Worm (Caenorhabditis elegans): ENCODE data around the gene R02F2.10.

R02F2.10 gene

DNA sequence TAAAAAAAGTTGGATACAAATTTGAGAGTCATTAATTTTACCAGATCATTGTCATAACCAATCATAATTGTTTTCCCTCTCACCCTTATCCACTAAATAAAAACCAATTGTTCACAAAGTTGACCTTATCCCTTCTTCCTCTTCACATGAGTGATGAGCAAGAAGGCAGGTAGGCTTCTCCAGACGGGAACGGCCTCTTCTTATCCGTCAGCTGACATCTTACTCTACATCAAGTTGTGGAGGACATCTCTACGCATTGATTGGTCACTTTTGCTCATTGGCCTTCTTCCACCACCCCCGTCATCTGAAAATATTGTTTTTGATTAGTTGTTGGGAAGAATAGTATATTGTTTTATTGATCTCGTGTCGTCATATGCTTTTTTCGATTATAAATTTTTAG is 8.2 kb downstream of the R02F2.10 start:
- TF ChIP-seq sma-9 (GFP tag; optimal IDR thresholded peaks at IDR 0.05) = no peak
- TF ChIP-seq sma-9 (tag; optimal IDR thresholded peaks at IDR 0.05) = no peak
- no peak for TF ChIP-seq skn-1 (tag; optimal IDR thresholded peaks at IDR 0.05)
- TF ChIP-seq gmeb-1 (tag; optimal IDR thresholded peaks at IDR 0.05) = no peak

- TF ChIP-seq Y55F3AM.14 (GFP tag; optimal IDR thresholded peaks at IDR 0.05) = no peak
- no peak for TF ChIP-seq ceh-82 (tag; optimal IDR thresholded peaks at IDR 0.05)
- TF ChIP-seq fos-1 (tag; optimal IDR thresholded peaks at IDR 0.05) = no peak
- no peak for TF ChIP-seq mbf-1 (tag; optimal IDR thresholded peaks at IDR 0.05)
- TF ChIP-seq nhr-237 (tag; optimal IDR thresholded peaks at IDR 0.05) = no peak
- no peak for TF ChIP-seq elt-1 (tag; optimal IDR thresholded peaks at IDR 0.05)
- TF ChIP-seq unc-62 (GFP tag; optimal IDR thresholded peaks at IDR 0.05) = no peak
- no peak for TF ChIP-seq sem-4 (tag; optimal IDR thresholded peaks at IDR 0.05)
- TF ChIP-seq elt-3 (tag; optimal IDR thresholded peaks at IDR 0.05) = no peak
- no peak for TF ChIP-seq ama-1 (optimal IDR thresholded peaks at IDR 0.05)
- no peak for TF ChIP-seq unc-39 (tag; optimal IDR thresholded peaks at IDR 0.05)
- TF ChIP-seq crh-2 (tag; optimal IDR thresholded peaks at IDR 0.05) = no peak
- no peak for TF ChIP-seq skn-1 (tag; optimal IDR thresholded peaks at IDR 0.05)
- no peak for TF ChIP-seq aly-2 (tag; optimal IDR thresholded peaks at IDR 0.05)
- no peak for TF ChIP-seq nhr-21 (tag; optimal IDR thresholded peaks at IDR 0.05)
- TF ChIP-seq lin-39 (tag; optimal IDR thresholded peaks at IDR 0.05) = no peak
- TF ChIP-seq lsy-2 (tag; optimal IDR thresholded peaks at IDR 0.05) = no peak
- no peak for TF ChIP-seq sma-9 (GFP tag; optimal IDR thresholded peaks at IDR 0.05)
- no peak for TF ChIP-seq sma-9 (tag; optimal IDR thresholded peaks at IDR 0.05)
- TF ChIP-seq nhr-77 (tag; optimal IDR thresholded peaks at IDR 0.05) = no peak
These were observed 9.0 kb downstream of the R02F2.10 start, which contains the start of gene osg-1 for ce11 chrIII:5487087-5487603. Gene osg-1 (plus strand): TSS chrIII:5487553.

ce11 chrIII:5495168-5495567 is 17.1 kb downstream of the R02F2.10 start, which contains the start of gene R02F2.8:
Gene R02F2.8 (minus strand): TSS chrIII:5495268.
- TF ChIP-seq ceh-16 (tag; optimal IDR thresholded peaks at IDR 0.05) (no peak), unc-62 (GFP tag; optimal IDR thresholded peaks at IDR 0.05) (no peak), peb-1 (tag; optimal IDR thresholded peaks at IDR 0.05) (no peak), nhr-21 (tag; optimal IDR thresholded peaks at IDR 0.05) (no peak)

DNA sequence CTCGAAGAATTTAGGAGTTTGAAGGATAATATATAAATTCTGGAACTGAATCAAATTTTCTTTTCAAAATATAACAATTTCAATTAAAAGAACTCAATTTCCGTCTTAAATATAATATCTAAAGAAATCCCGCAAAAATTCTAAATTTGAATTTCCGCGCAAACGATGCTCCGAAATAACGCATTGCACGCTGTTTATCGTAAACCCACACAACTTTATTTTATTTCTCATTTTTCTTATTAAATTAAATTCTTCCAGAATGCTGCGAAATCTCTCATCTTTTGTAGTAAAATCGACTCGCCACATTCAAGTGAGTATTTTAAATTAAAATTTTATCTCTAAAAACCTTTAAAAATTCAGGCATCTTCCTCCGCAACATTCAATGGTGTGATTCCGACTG is 20.9 kb downstream of the R02F2.10 start, which contains the start of gene R02F2.9:
TSS of gene R02F2.9 (plus strand) at position 218 of the 400 bp plus-strand sequence.
- TF ChIP-seq gmeb-1 (tag; optimal IDR thresholded peaks at IDR 0.05) = peak; percentile 95
- no peak for TF ChIP-seq ama-1 (optimal IDR thresholded peaks at IDR 0.05)
- TF ChIP-seq alr-1 (tag; optimal IDR thresholded peaks at IDR 0.05) = no peak
- TF ChIP-seq Y55F3AM.14 (GFP tag; optimal IDR thresholded peaks at IDR 0.05) = no peak
- no peak for TF ChIP-seq lin-11 (tag; optimal IDR thresholded peaks at IDR 0.05)
- no peak for TF ChIP-seq egl-27 (tag; optimal IDR thresholded peaks at IDR 0.05)
- no peak for TF ChIP-seq elt-3 (tag; optimal IDR thresholded peaks at IDR 0.05)
- TF ChIP-seq ztf-1 (GFP tag; conservative IDR thresholded peaks at IDR 0.05) = no peak
- TF ChIP-seq nhr-23 (tag; optimal IDR thresholded peaks at IDR 0.05) = no peak
- TF ChIP-seq nhr-77 (tag; optimal IDR thresholded peaks at IDR 0.05) = no peak
- TF ChIP-seq C34F6.9 (tag; optimal IDR thresholded peaks at IDR 0.05) = peak; percentile 70
- no peak for TF ChIP-seq nhr-10 (tag; optimal IDR thresholded peaks at IDR 0.05)
- no peak for TF ChIP-seq aly-2 (tag; optimal IDR thresholded peaks at IDR 0.05)
- no peak for TF ChIP-seq ceh-16 (tag; optimal IDR thresholded peaks at IDR 0.05)
- peak; percentile 41 for TF ChIP-seq crh-2 (tag; optimal IDR thresholded peaks at IDR 0.05)
- peak; percentile 32 for TF ChIP-seq sma-9 (GFP tag; optimal IDR thresholded peaks at IDR 0.05)
- TF ChIP-seq sma-9 (tag; optimal IDR thresholded peaks at IDR 0.05) = no peak
- TF ChIP-seq nhr-6 (tag; optimal IDR thresholded peaks at IDR 0.05) = no peak
- TF ChIP-seq R02D3.7 (tag; optimal IDR thresholded peaks at IDR 0.05) = peak; percentile 92
- TF ChIP-seq nhr-237 (tag; optimal IDR thresholded peaks at IDR 0.05) = no peak
- TF ChIP-seq peb-1 (tag; optimal IDR thresholded peaks at IDR 0.05) = no peak
- no peak for TF ChIP-seq nhr-11 (tag; optimal IDR thresholded peaks at IDR 0.05)
- no peak for TF ChIP-seq nhr-129 (tag; optimal IDR thresholded peaks at IDR 0.05)
- TF ChIP-seq nhr-12 (tag; optimal IDR thresholded peaks at IDR 0.05) = no peak
- TF ChIP-seq lsy-2 (tag; optimal IDR thresholded peaks at IDR 0.05) = peak in 1 of 2 experiments; percentile 47
- peak; percentile 47 for TF ChIP-seq sma-3 (GFP tag; optimal IDR thresholded peaks at IDR 0.05)
- no peak for TF ChIP-seq zag-1 (tag; optimal IDR thresholded peaks at IDR 0.05)
- no peak for TF ChIP-seq sem-4 (tag; optimal IDR thresholded peaks at IDR 0.05)
- no peak for TF ChIP-seq blmp-1 (tag; optimal IDR thresholded peaks at IDR 0.05; ENCODE audit: insufficient read depth)
- TF ChIP-seq ztf-4 (tag; optimal IDR thresholded peaks at IDR 0.05) = no peak
- TF ChIP-seq fos-1 (tag; optimal IDR thresholded peaks at IDR 0.05) = peak; percentile 4
- TF ChIP-seq nhr-21 (tag; optimal IDR thresholded peaks at IDR 0.05) = peak; percentile 15
- TF ChIP-seq lin-13 (GFP tag; optimal IDR thresholded peaks at IDR 0.05) = no peak
- peak; percentile 82 for TF ChIP-seq unc-55 (GFP tag; optimal IDR thresholded peaks at IDR 0.05)
- TF ChIP-seq F13H6.1 (tag; optimal IDR thresholded peaks at IDR 0.05) = no peak

Measured in whole organism, L2 larva.